Worm (Caenorhabditis elegans) whole organism, early embryonic: ENCODE results near the gene T09D3.9.

ENCODE experiments used
- ceh-36 ChIP-seq: sonication (generic microtip); optimal IDR thresholded peaks from 2 replicates; lab custom pipeline; 2016; ENCODE audit warnings: missing genetic modification characterization, inconsistent platforms, missing compliant biosample characterization
- ets-7 ChIP-seq: sonication (generic microtip); optimal IDR thresholded peaks from 2 replicates; lab custom pipeline; 2016; ENCODE audit warnings: missing genotype, missing genetic modification characterization, missing compliant biosample characterization

DNA sequence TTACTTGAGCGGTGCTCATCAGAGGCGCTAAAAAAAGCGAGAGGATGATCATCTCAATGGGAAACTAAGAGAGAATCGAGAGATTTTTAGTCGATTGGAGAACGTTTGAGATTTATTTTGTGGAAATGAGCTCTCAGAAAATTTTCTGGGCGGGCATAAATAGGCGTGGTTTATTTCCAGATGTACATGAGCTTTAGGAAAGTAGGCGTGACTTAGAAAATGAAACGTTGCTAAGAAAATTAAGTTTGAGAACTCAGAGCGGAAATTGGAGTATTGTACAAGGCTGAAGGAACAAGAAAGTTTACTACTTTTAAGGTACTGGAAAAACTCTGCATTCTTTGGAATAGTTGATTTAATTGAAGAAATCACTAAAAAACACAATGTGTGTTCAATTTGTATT is at the start of gene T09D3.9:
- TF ChIP-seq ets-7 (tag; lab: Kevin White, UChicago): no peak
- no peak for TF ChIP-seq ceh-36 (tag; lab: Kevin White, UChicago)
